Worm (Caenorhabditis elegans) whole organism, L1 larva: ENCODE data around the gene acr-12.

ENCODE experiments used
- fkh-4 ChIP-seq: sonication (generic microtip); optimal IDR thresholded peaks from 2 replicates; lab custom pipeline; 2016; ENCODE audit warnings: missing compliant biosample characterization, missing genetic modification characterization, borderline replicate concordance
- fos-1 ChIP-seq: fragments of 150-350 bp; optimal IDR thresholded peaks from 2 replicates; lab custom pipeline; 2014; ENCODE audit warnings: missing biosample characterization, missing genetic modification characterization

ce11 chrX:13510234-13510837 lies 22.3 kb upstream of the acr-12 start:
- TF ChIP-seq fkh-4 (no peak), fos-1 (no peak)
